Fruit fly (Drosophila melanogaster): Measurements from ENCODE around the gene CycJ.

The CycJ gene

DNA sequence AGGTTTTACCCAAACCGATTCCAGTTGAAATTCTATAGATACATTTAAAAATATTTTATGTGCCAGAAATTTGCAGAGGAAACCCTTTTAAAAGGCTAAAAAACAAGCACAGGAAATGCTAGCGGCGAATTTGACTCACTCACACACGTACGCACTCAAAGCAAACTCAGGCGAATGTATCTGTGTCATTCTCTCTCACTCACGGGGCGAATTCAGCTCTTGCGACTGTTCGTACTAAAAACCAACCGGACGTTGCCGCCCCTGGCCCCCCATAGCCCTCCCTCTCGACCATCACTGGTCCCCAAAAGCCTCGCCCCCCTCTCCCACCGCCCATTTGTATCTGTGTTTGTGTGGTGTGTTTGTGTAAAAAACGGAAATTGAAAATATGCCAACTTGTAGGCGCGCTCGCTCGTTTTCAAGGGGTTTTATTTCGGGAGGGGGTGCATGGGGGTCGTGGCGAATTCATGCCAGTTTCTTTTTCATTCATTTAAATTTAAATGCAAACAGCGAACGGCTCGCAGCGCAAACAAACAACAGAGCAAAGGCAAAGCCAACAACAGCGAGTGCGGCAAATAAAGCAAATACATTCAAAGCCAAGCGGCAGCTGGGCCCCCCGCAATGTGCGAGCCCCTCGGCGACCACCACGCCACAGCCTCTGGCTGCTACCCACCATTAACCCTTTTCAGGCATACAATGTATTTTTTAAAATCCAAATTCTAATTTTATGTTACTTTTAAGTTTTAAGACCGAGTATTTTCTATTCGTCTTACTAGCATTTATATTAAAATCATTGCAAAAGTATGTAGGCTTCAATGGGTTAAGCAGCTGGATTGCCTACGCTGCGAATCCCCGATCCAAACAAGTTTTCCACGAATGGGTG lies 47.8 kb upstream of the CycJ start (continued):
- peak; percentile 60 for TF ChIP-seq CG31365 (tag; optimal IDR thresholded peaks at IDR 0.05)
- TF ChIP-seq Dll (GFP tag; IDR thresholded peaks at IDR 0.05; ENCODE audit: partially characterized antibody): no peak
- no peak for TF ChIP-seq TFAM (GFP tag; optimal IDR thresholded peaks at IDR 0.05)
- no peak for TF ChIP-seq CG31388 (GFP tag; optimal IDR thresholded peaks at IDR 0.05)
- TF ChIP-seq Nf-YA (GFP tag; IDR thresholded peaks at IDR 0.05): peak; percentile 68
- peak; percentile 79 for TF ChIP-seq da (GFP tag; optimal IDR thresholded peaks at IDR 0.05)
- no peak for TF ChIP-seq dmrt11E (tag; optimal IDR thresholded peaks at IDR 0.05)
- peak; percentile 63; the same call in 1 of the 2 replicates for TF ChIP-seq tna (GFP tag; IDR thresholded peaks at IDR 0.05; ENCODE audit: partially characterized antibody)
- TF ChIP-seq CG15514 (GFP tag; optimal IDR thresholded peaks at IDR 0.05): peak; percentile 54
- TF ChIP-seq Ssrp (tag; optimal IDR thresholded peaks at IDR 0.05): peak; percentile 63
- TF ChIP-seq CG14441 (GFP tag; IDR thresholded peaks at IDR 0.05): peak; percentile 89
- TF ChIP-seq ERR (GFP tag; optimal IDR thresholded peaks at IDR 0.05): peak; percentile 63
- TF ChIP-seq CG10321 (GFP tag; IDR thresholded peaks at IDR 0.05): peak; percentile 57
- TF ChIP-seq phol (tag; optimal IDR thresholded peaks at IDR 0.05): peak; percentile 63
- TF ChIP-seq CG11093 (GFP tag; IDR thresholded peaks at IDR 0.05): peak; percentile 61; the same call in 1 of the 3 replicates
- TF ChIP-seq pnt (GFP tag; optimal IDR thresholded peaks at IDR 0.05): peak; percentile 42
- TF ChIP-seq CG11504 (tag; optimal IDR thresholded peaks at IDR 0.05): peak; percentile 71
- peak; percentile 85 for TF ChIP-seq E2f1 (GFP tag; IDR thresholded peaks at IDR 0.05)
- TF ChIP-seq CG13123 (GFP tag; optimal IDR thresholded peaks at IDR 0.05): peak; percentile 0
- no peak for TF ChIP-seq yki (optimal IDR thresholded peaks at IDR 0.05)
- TF ChIP-seq fd3F (GFP tag; optimal IDR thresholded peaks at IDR 0.05): peak; percentile 36
- TF ChIP-seq CG8089 (GFP tag; optimal IDR thresholded peaks at IDR 0.05): peak; percentile 44
- TF ChIP-seq CG12299 (tag; optimal IDR thresholded peaks at IDR 0.05): no peak
- no peak for TF ChIP-seq CG33557 (GFP tag; optimal IDR thresholded peaks at IDR 0.05)
- TF ChIP-seq Ptx1 (GFP tag; IDR thresholded peaks at IDR 0.05): peak; percentile 87
- TF ChIP-seq fru (optimal IDR thresholded peaks at IDR 0.05): no peak
- TF ChIP-seq Drgx (GFP tag; IDR thresholded peaks at IDR 0.05): peak; percentile 99
- peak; percentile 70 for TF ChIP-seq scrt (GFP tag; optimal IDR thresholded peaks at IDR 0.05)
- peak; percentile 79; the same call in 2 of the 3 replicates for TF ChIP-seq CG6175 (GFP tag; IDR thresholded peaks at IDR 0.05)
- TF ChIP-seq ttk (GFP tag; IDR thresholded peaks at IDR 0.05): peak; percentile 72
- TF ChIP-seq otp (GFP tag; IDR thresholded peaks at IDR 0.05): peak; percentile 67; the same call in 2 of the 3 replicates
- TF ChIP-seq kay (GFP tag; optimal IDR thresholded peaks at IDR 0.05): peak; percentile 62
- TF ChIP-seq crp (GFP tag; optimal IDR thresholded peaks at IDR 0.05): peak in 1 of 2 experiments; percentile 6
- TF ChIP-seq Ets97D (GFP tag; optimal IDR thresholded peaks at IDR 0.05): no peak
- TF ChIP-seq org-1 (GFP tag; optimal IDR thresholded peaks at IDR 0.05): peak; percentile 52
- peak; percentile 57 for TF ChIP-seq onecut (GFP tag; IDR thresholded peaks at IDR 0.05)
- no peak for TF ChIP-seq ab (GFP tag; optimal IDR thresholded peaks at IDR 0.05)
- peak; percentile 94 for TF ChIP-seq Deaf1 (tag; optimal IDR thresholded peaks at IDR 0.05)
- peak; percentile 28 for TF ChIP-seq CG17568 (GFP tag; optimal IDR thresholded peaks at IDR 0.05)
- TF ChIP-seq Eip74EF (GFP tag; optimal IDR thresholded peaks at IDR 0.05): peak in 1 of 2 experiments; percentile 79
- peak; percentile 26 for TF ChIP-seq CG10654 (GFP tag; optimal IDR thresholded peaks at IDR 0.05)
- peak; percentile 66 for TF ChIP-seq CG4730 (GFP tag; IDR thresholded peaks at IDR 0.05)
- no peak for TF ChIP-seq BEAF-32 (GFP tag; optimal IDR thresholded peaks at IDR 0.05)
- TF ChIP-seq Six4 (GFP tag; optimal IDR thresholded peaks at IDR 0.05): no peak
- TF ChIP-seq CG10959 (GFP tag; IDR thresholded peaks at IDR 0.05): no peak; the same call in 1 of the 2 replicates
- no peak for TF ChIP-seq Poxn (GFP tag; IDR thresholded peaks at IDR 0.05)
- peak; percentile 43 for TF ChIP-seq emc (GFP tag; optimal IDR thresholded peaks at IDR 0.05)
- peak; percentile 74 for TF ChIP-seq CG18619 (GFP tag; optimal IDR thresholded peaks at IDR 0.05)
- peak; percentile 41 for TF ChIP-seq CG10274 (GFP tag; optimal IDR thresholded peaks at IDR 0.05)
